Worm (Caenorhabditis elegans): ENCODE results near the gene T05A12.4.

The T05A12.4 gene

ce11 chrIV:6946832-6947231 is 59.1 kb downstream of the T05A12.4 start:
- no peak for TF ChIP-seq Y53G8AR.9 (GFP tag; conservative IDR thresholded peaks at IDR 0.05)
- no peak for TF ChIP-seq atf-7 (tag; optimal IDR thresholded peaks at IDR 0.05)
- no peak for TF ChIP-seq unc-130 (GFP tag; optimal IDR thresholded peaks at IDR 0.05)
- TF ChIP-seq egl-44 (GFP tag; IDR thresholded peaks at IDR 0.05) = no peak
- TF ChIP-seq Y53F4B.3 (GFP tag; IDR thresholded peaks at IDR 0.05) = no peak

Data from whole organism, young adult.